Worm (Caenorhabditis elegans): ENCODE data around the gene duo-1.

DNA sequence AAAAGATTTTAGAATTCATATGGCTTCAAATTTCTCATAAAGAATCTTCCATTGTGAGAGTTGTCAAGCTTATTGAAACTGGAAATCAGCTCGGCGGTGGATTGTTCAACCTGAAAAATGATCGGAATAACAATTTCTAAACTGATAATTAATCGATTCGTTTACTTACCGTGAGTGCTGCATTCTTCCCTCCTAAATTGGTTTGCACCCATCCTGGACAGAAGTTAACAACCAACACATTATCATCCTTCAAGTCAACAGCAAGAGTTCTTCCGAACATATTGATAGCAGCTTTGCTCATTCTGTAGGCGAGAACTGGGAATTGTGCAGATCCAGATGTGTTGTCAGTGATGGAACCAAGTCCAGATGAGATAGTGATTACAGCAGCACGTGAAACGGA lies 39.3 kb upstream of the duo-1 start:
- TF ChIP-seq pha-4 (GFP tag; IDR thresholded peaks at IDR 0.05) (no peak), pha-4 (tag; optimal IDR thresholded peaks at IDR 0.05) (no peak), nhr-11 (tag; optimal IDR thresholded peaks at IDR 0.05) (no peak)
